Fruit fly (Drosophila melanogaster): ENCODE data around the gene CG42788.
A peak's percentile ranks its signal among the peaks of the same experiment; 100 is the strongest.

Gene CG42788

dm6 chr3R:15119730-15120129 is 12.0 kb downstream of the CG42788 start (continued):
- TF ChIP-seq cg (GFP tag; optimal IDR thresholded peaks at IDR 0.05) (no peak), lola (GFP tag; optimal IDR thresholded peaks at IDR 0.05) (no peak), Dref (GFP tag; IDR thresholded peaks at IDR 0.05) (no peak), amos (GFP tag; IDR thresholded peaks at IDR 0.05; ENCODE audit: partially characterized antibody) (no peak), CG34376 (GFP tag; optimal IDR thresholded peaks at IDR 0.05) (no peak), zen2 (GFP tag; IDR thresholded peaks at IDR 0.05; ENCODE audit: partially characterized antibody) (no peak), Ets65A (GFP tag) (no peak), peb (GFP tag; IDR thresholded peaks at IDR 0.05) (no peak), oc (tag; optimal IDR thresholded peaks at IDR 0.05) (no peak), CG11456 (GFP tag; IDR thresholded peaks at IDR 0.05) (no peak), CG12155 (GFP tag; optimal IDR thresholded peaks at IDR 0.05) (no peak)

DNA sequence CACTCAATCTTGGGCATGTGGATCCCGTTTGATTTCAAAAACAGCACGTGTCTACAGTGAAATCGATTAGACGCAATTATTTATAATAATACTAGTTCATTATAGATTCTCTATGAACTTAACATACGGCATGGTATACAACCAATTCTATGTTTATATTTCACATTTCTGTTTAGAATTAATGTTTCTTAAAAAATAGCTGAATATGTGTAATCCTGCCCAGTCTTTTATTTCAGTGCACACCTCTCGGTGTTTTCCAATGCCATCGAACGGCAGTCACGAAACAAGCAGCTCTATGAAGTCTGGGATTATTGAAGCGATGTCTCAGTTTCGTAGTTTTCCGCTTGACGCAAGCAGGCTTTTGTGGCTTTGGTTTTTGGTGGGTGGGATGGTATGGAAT is 14.0 kb downstream of the CG42788 start:
- TF ChIP-seq H15 (GFP tag; IDR thresholded peaks at IDR 0.05) (0 out of 3 replicates have a peak, but pooled peaks have one; percentile 30), CG8281 (tag; optimal IDR thresholded peaks at IDR 0.05) (peak; percentile 44), Xrp1 (GFP tag; IDR thresholded peaks at IDR 0.05) (peak; percentile 20; the same call in 1 of the 2 replicates), Fer3 (tag; optimal IDR thresholded peaks at IDR 0.05) (peak; percentile 22), Dek (tag; optimal IDR thresholded peaks at IDR 0.05) (peak; percentile 40), Xbp1 (GFP tag; optimal IDR thresholded peaks at IDR 0.05) (peak; percentile 4), CG8388 (GFP tag; optimal IDR thresholded peaks at IDR 0.05) (peak; percentile 38), ap (GFP tag; IDR thresholded peaks at IDR 0.05) (no peak), TFAM (GFP tag; optimal IDR thresholded peaks at IDR 0.05) (no peak), abd-A (tag; optimal IDR thresholded peaks at IDR 0.05) (peak; percentile 66), Blimp-1 (GFP tag; optimal IDR thresholded peaks at IDR 0.05) (peak; percentile 47), bab2 (GFP tag; optimal IDR thresholded peaks at IDR 0.05) (no peak), CG7839 (tag; optimal IDR thresholded peaks at IDR 0.05) (peak; percentile 52), CG2120 (GFP tag; optimal IDR thresholded peaks at IDR 0.05) (peak; percentile 8), CG32772 (GFP tag; IDR thresholded peaks at IDR 0.05) (0 out of 2 replicates have a peak, but pooled peaks have one; percentile 24), pan (optimal IDR thresholded peaks at IDR 0.05) (no peak), pan (GFP tag; optimal IDR thresholded peaks at IDR 0.05 in 1 of 2, IDR thresholded peaks at IDR 0.05 in 1 of 2) (peak in 1 of 2 experiments; percentile 37), CG17186 (GFP tag; optimal IDR thresholded peaks at IDR 0.05) (no peak), CG15696 (tag; optimal IDR thresholded peaks at IDR 0.05) (no peak), row (GFP tag; IDR thresholded peaks at IDR 0.05) (peak; percentile 45), CG14441 (GFP tag; IDR thresholded peaks at IDR 0.05) (peak; percentile 51), CG13775 (GFP tag; optimal IDR thresholded peaks at IDR 0.05) (no peak), CG6689 (GFP tag; IDR thresholded peaks at IDR 0.05) (0 out of 2 replicates have a peak, but pooled peaks have one; percentile 35), Stat92E (GFP tag; optimal IDR thresholded peaks at IDR 0.05) (no peak), ind (GFP tag; optimal IDR thresholded peaks at IDR 0.05) (peak; percentile 22), Dfd (GFP tag; optimal IDR thresholded peaks at IDR 0.05) (no peak), Eip74EF (GFP tag; optimal IDR thresholded peaks at IDR 0.05) (peak in 1 of 2 experiments; percentile 67), nau (GFP tag; optimal IDR thresholded peaks at IDR 0.05) (peak; percentile 39), CG13424 (tag; optimal IDR thresholded peaks at IDR 0.05) (peak; percentile 23), Rfx (GFP tag; IDR thresholded peaks at IDR 0.05) (peak; percentile 54), mirr (GFP tag; optimal IDR thresholded peaks at IDR 0.05) (peak; percentile 5), fd96Cb (tag; optimal IDR thresholded peaks at IDR 0.05) (peak; percentile 8), inv (GFP tag; IDR thresholded peaks at IDR 0.05; ENCODE audit: partially characterized antibody) (no peak), rib (GFP tag; IDR thresholded peaks at IDR 0.05) (no peak), bsh (GFP tag; optimal IDR thresholded peaks at IDR 0.05) (peak in 1 of 2 experiments; percentile 39), Fer1 (GFP tag; optimal IDR thresholded peaks at IDR 0.05) (peak; percentile 66), CG2712 (tag; optimal IDR thresholded peaks at IDR 0.05) (peak; percentile 49), oc (tag; optimal IDR thresholded peaks at IDR 0.05) (peak; percentile 46), Med (GFP tag) (peak; percentile 63)
